Worm (Caenorhabditis elegans): ENCODE measurements around the gene tsp-8.

ce11 chrX:14706698-14707285 is 22.5 kb downstream of the tsp-8 start, which contains the start of gene tmem-184:
- TF ChIP-seq pqm-1 (tag; optimal IDR thresholded peaks at IDR 0.05) (no peak), sox-4 (tag; optimal IDR thresholded peaks at IDR 0.05) (no peak), blmp-1 (tag; optimal IDR thresholded peaks at IDR 0.05) (no peak), ztf-4 (tag; optimal IDR thresholded peaks at IDR 0.05) (no peak), swsn-7 (tag; optimal IDR thresholded peaks at IDR 0.05) (no peak), nhr-28 (tag; optimal IDR thresholded peaks at IDR 0.05) (no peak), lin-39 (tag; optimal IDR thresholded peaks at IDR 0.05) (no peak), grh-1 (GFP tag; IDR thresholded peaks at IDR 0.05) (no peak), egl-27 (tag; optimal IDR thresholded peaks at IDR 0.05) (no peak), nhr-237 (tag; optimal IDR thresholded peaks at IDR 0.05) (no peak), alr-1 (tag; optimal IDR thresholded peaks at IDR 0.05; ENCODE audit: borderline replicate concordance) (no peak), aha-1 (tag; optimal IDR thresholded peaks at IDR 0.05) (no peak)
